Fruit fly (Drosophila melanogaster) Kc167 (cell line): Measurements from ENCODE around the gene Sur-8.

ENCODE experiments used
- Myc ChIP-seq: fragments of >200 bp; optimal IDR thresholded peaks from 2 replicates; lab custom pipeline; 2017; ENCODE audit warnings: missing external identifiers
- insv ChIP-seq: fragments of >200 bp; optimal IDR thresholded peaks from 3 replicates; lab custom pipeline; 2018; ENCODE audit warnings: missing external identifiers
- psq ChIP-seq: fragments of >200 bp; optimal IDR thresholded peaks from 2 replicates; lab custom pipeline; 2017; ENCODE audit warnings: missing external identifiers

DNA sequence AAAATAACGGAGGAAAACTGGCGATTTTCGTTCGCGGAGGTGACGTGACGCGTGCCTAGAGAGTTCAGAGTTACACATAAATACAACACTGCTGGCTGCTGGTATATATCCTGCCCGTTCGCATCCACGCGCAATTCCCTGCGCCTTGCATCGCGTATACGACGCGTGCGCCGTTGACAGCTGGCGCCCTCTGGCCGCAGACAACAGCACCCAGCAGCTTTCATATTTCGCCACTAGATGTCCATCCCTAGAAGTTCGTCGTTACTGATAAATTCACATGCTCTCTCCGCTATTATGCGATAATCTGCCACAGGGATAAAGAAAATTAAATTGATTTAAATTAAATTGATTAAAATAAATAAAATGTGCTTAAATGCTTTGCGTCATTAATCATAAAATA is at the start of gene Sur-8:
- no peak for TF ChIP-seq Myc (lab: Kevin White, UChicago)
- no peak for TF ChIP-seq insv (lab: Kevin White, UChicago)
- TF ChIP-seq psq: no peak
